Fruit fly (Drosophila melanogaster): ENCODE results near the gene spg.

- TF ChIP-seq psq (optimal IDR thresholded peaks at IDR 0.05) = no peak
- TF ChIP-seq usp (GFP tag; optimal IDR thresholded peaks at IDR 0.05) = no peak
Observed at dm6 chr3R:28850662-28851257, 5.7 kb downstream of the spg start.
